Fruit fly (Drosophila melanogaster) whole organism, prepupa: ENCODE results near the gene CG18649.

ENCODE experiments used
- CG11294 ChIP-seq: fragments of 200-800 bp; sonication (Bioruptor generic); IDR thresholded peaks from 2 replicates; pipeline ENCODE4 v1.3.6; 2022; ENCODE audit warnings: missing biosample characterization, missing genetic modification characterization
- CG11762 ChIP-seq: fragments of 200-800 bp; sonication (Bioruptor generic); optimal IDR thresholded peaks from 3 replicates; lab custom pipeline; 2016; ENCODE audit warnings: missing biosample characterization, missing genetic modification characterization; ENCODE audit not compliant: insufficient read depth
- CG11902 ChIP-seq: fragments of 200-800 bp; sonication (Bioruptor generic); optimal IDR thresholded peaks from 3 replicates; lab custom pipeline; 2016; ENCODE audit warnings: missing biosample characterization, missing genetic modification characterization
- CG15336 ChIP-seq: fragments of 200-800 bp; sonication (Bioruptor generic); IDR thresholded peaks from 2 replicates; pipeline ENCODE4 v1.3.6; 2022; ENCODE audit warnings: missing biosample characterization, missing genetic modification characterization
- CG1621 ChIP-seq: fragments of 200-800 bp; sonication (Bioruptor generic); optimal IDR thresholded peaks from 3 replicates; lab custom pipeline; 2018; ENCODE audit warnings: missing biosample characterization, mild to moderate bottlenecking, missing genetic modification characterization
- CG16779 ChIP-seq: fragments of 200-800 bp; sonication (Bioruptor generic); optimal IDR thresholded peaks from 3 replicates; lab custom pipeline; 2017; ENCODE audit warnings: missing biosample characterization, mild to moderate bottlenecking, missing genetic modification characterization
- CG3032 ChIP-seq: fragments of 200-800 bp; optimal IDR thresholded peaks from 2 replicates; lab custom pipeline; 2019; ENCODE audit warnings: missing biosample characterization, mild to moderate bottlenecking, missing genetic modification characterization, moderate library complexity
- CG32006 ChIP-seq: fragments of 200-800 bp; sonication (Bioruptor generic); optimal IDR thresholded peaks from 3 replicates; lab custom pipeline; 2017; ENCODE audit warnings: missing biosample characterization, mild to moderate bottlenecking, missing genetic modification characterization
- CG34406 ChIP-seq: fragments of 200-800 bp; sonication (Bioruptor generic); optimal IDR thresholded peaks from 3 replicates; lab custom pipeline; 2016; ENCODE audit warnings: missing biosample characterization, missing genetic modification characterization
- CG3919 ChIP-seq: fragments of 200-800 bp; sonication (Bioruptor generic); optimal IDR thresholded peaks from 3 replicates; lab custom pipeline; 2016; ENCODE audit warnings: missing biosample characterization, missing genetic modification characterization
- CG6163 ChIP-seq: fragments of 200-800 bp; sonication (Bioruptor generic); IDR thresholded peaks from 3 replicates; pipeline ENCODE4 v1.3.6; 2022; ENCODE audit warnings: missing biosample characterization, missing genetic modification characterization
- CG6792 ChIP-seq: fragments of 200-800 bp; sonication (Bioruptor generic); optimal IDR thresholded peaks from 3 replicates; lab custom pipeline; 2016; ENCODE audit warnings: missing biosample characterization, missing genetic modification characterization
- CG6808 ChIP-seq: fragments of 200-800 bp; sonication (Bioruptor generic); optimal IDR thresholded peaks from 3 replicates; lab custom pipeline; 2017; ENCODE audit warnings: missing biosample characterization, missing genetic modification characterization, mild to moderate bottlenecking, moderate library complexity, missing genetic modification reagents
- CG6854 ChIP-seq: fragments of 200-800 bp; sonication (Bioruptor generic); optimal IDR thresholded peaks from 2 replicates; lab custom pipeline; 2017; ENCODE audit warnings: missing biosample characterization, mild to moderate bottlenecking, missing genetic modification characterization
- CG7368 ChIP-seq: fragments of 200-800 bp; sonication (Bioruptor generic); optimal IDR thresholded peaks from 3 replicates; lab custom pipeline; 2016; ENCODE audit warnings: missing biosample characterization, missing genetic modification characterization
- CG8119 ChIP-seq: fragments of 200-800 bp; sonication (Bioruptor generic); IDR thresholded peaks from 3 replicates; pipeline ENCODE4 v1.3.6; 2022; ENCODE audit warnings: missing biosample characterization, missing genetic modification characterization
- CG8632 ChIP-seq: fragments of 200-800 bp; sonication (Bioruptor generic); optimal IDR thresholded peaks from 3 replicates; lab custom pipeline; 2016; ENCODE audit warnings: missing biosample characterization, missing genetic modification characterization
- Eip75B ChIP-seq: fragments of 200-800 bp; sonication (Bioruptor generic); optimal IDR thresholded peaks from 3 replicates; lab custom pipeline; 2016; ENCODE audit warnings: missing biosample characterization, missing genetic modification characterization
- Eip78C ChIP-seq: fragments of 200-800 bp; sonication (Bioruptor generic); peaks from one replicate; lab custom pipeline; 2016; ENCODE audit warnings: missing biosample characterization, missing genetic modification characterization
- Eip93F ChIP-seq: fragments of 200-800 bp; sonication (Bioruptor generic); optimal IDR thresholded peaks from 2 replicates; lab custom pipeline; 2016; ENCODE audit warnings: missing biosample characterization, mild to moderate bottlenecking, missing genetic modification characterization
- Ets21C ChIP-seq: fragments of 200-800 bp; sonication (Bioruptor generic); optimal IDR thresholded peaks from 3 replicates; lab custom pipeline; 2016; ENCODE audit warnings: missing biosample characterization, missing genetic modification characterization
- Ets96B ChIP-seq: fragments of 200-800 bp; optimal IDR thresholded peaks from 2 replicates; lab custom pipeline; 2019; ENCODE audit warnings: missing biosample characterization, mild to moderate bottlenecking, missing genetic modification characterization, moderate library complexity
- Gug ChIP-seq: fragments of 200-800 bp; sonication (Bioruptor generic); IDR thresholded peaks from 2 replicates; pipeline ENCODE4 v1.3.6; 2022; ENCODE audit warnings: missing biosample characterization, missing genetic modification characterization
- Hr38 ChIP-seq: sonication (Bioruptor generic); optimal IDR thresholded peaks from 2 replicates; lab custom pipeline; 2016; ENCODE audit warnings: missing biosample characterization, missing genetic modification characterization
- Hr39 ChIP-seq: fragments of 200-800 bp; sonication (Bioruptor generic); optimal IDR thresholded peaks from 2 replicates; lab custom pipeline; 2016; ENCODE audit warnings: missing biosample characterization, missing genetic modification characterization
- Hr4 ChIP-seq: fragments of 200-800 bp; sonication (Bioruptor generic); optimal IDR thresholded peaks from 3 replicates; lab custom pipeline; 2016; ENCODE audit warnings: missing biosample characterization, missing genetic modification characterization
- Lpt ChIP-seq: fragments of 200-800 bp; sonication (Bioruptor generic); optimal IDR thresholded peaks from 3 replicates; lab custom pipeline; 2016; ENCODE audit warnings: missing biosample characterization, missing genetic modification characterization
- Met ChIP-seq: fragments of 200-800 bp; sonication (Bioruptor generic); optimal IDR thresholded peaks from 3 replicates; lab custom pipeline; 2016; ENCODE audit warnings: missing biosample characterization, missing genetic modification characterization
- OdsH ChIP-seq: fragments of 200-800 bp; sonication (Bioruptor generic); optimal IDR thresholded peaks from 3 replicates; lab custom pipeline; 2016; ENCODE audit warnings: missing biosample characterization, missing genetic modification characterization
- Smox ChIP-seq: fragments of 200-800 bp; sonication (Bioruptor generic); optimal IDR thresholded peaks from 3 replicates; lab custom pipeline; 2016; ENCODE audit warnings: missing biosample characterization, missing genetic modification characterization
- Sox102F ChIP-seq: fragments of 200-800 bp; sonication (Bioruptor generic); optimal IDR thresholded peaks from 2 replicates; lab custom pipeline; 2016; ENCODE audit warnings: missing biosample characterization, mild to moderate bottlenecking, missing genetic modification characterization
- Sox14 ChIP-seq: fragments of 200-800 bp; sonication (Bioruptor generic); optimal IDR thresholded peaks from 3 replicates; lab custom pipeline; 2016; ENCODE audit warnings: missing biosample characterization, missing genetic modification characterization
- Sox15 ChIP-seq: fragments of 200-800 bp; sonication (Bioruptor generic); optimal IDR thresholded peaks from 3 replicates; lab custom pipeline; 2016; ENCODE audit warnings: missing biosample characterization, missing genetic modification characterization
- acj6 ChIP-seq: fragments of 200-800 bp; sonication (Bioruptor generic); optimal IDR thresholded peaks from 3 replicates; lab custom pipeline; 2016; ENCODE audit warnings: missing biosample characterization, missing genetic modification characterization
- cyc ChIP-seq: fragments of 200-800 bp; sonication (Bioruptor generic); optimal IDR thresholded peaks from 3 replicates; lab custom pipeline; 2016; ENCODE audit warnings: missing biosample characterization, missing genetic modification characterization
- dac ChIP-seq: fragments of 200-800 bp; sonication (Bioruptor generic); optimal IDR thresholded peaks from 2 replicates; lab custom pipeline; 2017; ENCODE audit warnings: missing biosample characterization, mild to moderate bottlenecking, missing genetic modification characterization
- dsx ChIP-seq: fragments of 200-800 bp; optimal IDR thresholded peaks from 3 replicates; lab custom pipeline; 2019; ENCODE audit warnings: missing biosample characterization, mild to moderate bottlenecking, missing genetic modification characterization, moderate library complexity; ENCODE audit not compliant: poor library complexity, severe bottlenecking
- eg ChIP-seq: fragments of 200-800 bp; sonication (Bioruptor generic); IDR thresholded peaks from 3 replicates; pipeline ENCODE4 v1.3.6; 2022; ENCODE audit warnings: missing biosample characterization, missing genetic modification characterization
- fd59A ChIP-seq: fragments of 200-800 bp; sonication (Bioruptor generic); optimal IDR thresholded peaks from 2 replicates; lab custom pipeline; 2017; ENCODE audit warnings: missing biosample characterization, mild to moderate bottlenecking, missing genetic modification characterization, missing genetic modification reagents
- fd85E ChIP-seq: fragments of 200-800 bp; sonication (Bioruptor generic); optimal IDR thresholded peaks from 3 replicates; lab custom pipeline; 2016; ENCODE audit warnings: missing biosample characterization, missing genetic modification characterization
- fkh ChIP-seq: fragments of 200-800 bp; sonication (Bioruptor generic); optimal IDR thresholded peaks from 3 replicates; lab custom pipeline; 2017; ENCODE audit warnings: missing biosample characterization, mild to moderate bottlenecking, missing genetic modification characterization, moderate library complexity
- net ChIP-seq: fragments of 200-800 bp; sonication (Bioruptor generic); optimal IDR thresholded peaks from 3 replicates; lab custom pipeline; 2016; ENCODE audit warnings: missing biosample characterization, missing genetic modification characterization
- pdm3 ChIP-seq: fragments of 200-800 bp; sonication (Bioruptor generic); optimal IDR thresholded peaks from 3 replicates; lab custom pipeline; 2016; ENCODE audit warnings: missing biosample characterization, missing genetic modification characterization
- salr ChIP-seq, 2 experiments: fragments of 200-800 bp; sonication (Bioruptor generic); optimal IDR thresholded peaks; 3 replicates each; lab custom pipeline; 2016 to 2018; ENCODE audit warnings: missing biosample characterization in 2 of 2, missing genetic modification characterization in 2 of 2, mild to moderate bottlenecking in 1 of 2
- spab ChIP-seq: fragments of 200-800 bp; sonication (Bioruptor generic); optimal IDR thresholded peaks from 2 replicates; lab custom pipeline; 2017; ENCODE audit warnings: missing biosample characterization, mild to moderate bottlenecking, missing genetic modification characterization, missing genetic modification reagents
- ss ChIP-seq, 2 experiments: fragments of 200-800 bp; sonication (Bioruptor generic); optimal IDR thresholded peaks; 2 replicates in 1 of 2; 3 replicates in 1 of 2; lab custom pipeline; 2017 to 2018; ENCODE audit warnings: mild to moderate bottlenecking in 2 of 2, missing biosample characterization in 2 of 2, missing genetic modification characterization in 2 of 2, moderate library complexity in 1 of 2
- svp ChIP-seq: fragments of 200-800 bp; sonication (Bioruptor generic); peaks from one replicate; lab custom pipeline; 2016; ENCODE audit warnings: missing biosample characterization, missing genetic modification characterization
- topi ChIP-seq: fragments of 200-800 bp; sonication (Bioruptor generic); optimal IDR thresholded peaks from 3 replicates; lab custom pipeline; 2016; ENCODE audit warnings: missing biosample characterization, missing genetic modification characterization

CG18649 gene

DNA sequence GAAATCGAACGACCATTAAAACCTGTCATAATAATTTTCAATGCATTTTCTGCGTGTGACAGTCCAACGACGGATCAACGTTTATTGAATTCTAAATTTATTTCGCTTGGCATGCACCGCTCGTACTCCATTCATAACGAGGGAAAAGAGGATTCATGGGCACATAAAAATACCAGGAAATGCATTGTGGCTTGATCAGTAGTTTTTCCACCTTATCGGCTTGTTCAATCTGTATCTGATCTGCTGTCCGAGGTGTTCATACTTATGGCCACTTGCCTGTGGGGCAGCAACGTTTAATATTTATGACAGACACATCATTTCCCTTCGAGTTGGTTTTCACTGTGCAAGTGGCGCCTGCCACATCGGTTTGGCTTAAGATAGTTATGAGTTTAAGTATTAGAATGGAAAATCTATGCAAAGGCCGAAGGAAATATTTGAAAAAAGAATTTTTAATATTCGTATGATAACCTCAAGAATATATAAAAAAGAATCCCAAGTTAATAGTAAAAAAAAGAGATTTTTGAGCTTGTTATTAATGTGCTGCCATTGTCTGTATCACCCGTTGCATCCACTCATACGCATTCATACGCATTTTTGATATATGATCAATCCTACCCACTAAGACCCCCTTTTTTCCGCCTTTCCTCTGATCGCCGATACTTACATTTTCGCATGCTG is 46.5 kb downstream of the CG18649 start (continued):
- TF ChIP-seq CG3919 (no peak), ss (GFP tag; optimal IDR thresholded peaks at IDR 0.05; lab: Kevin White, UChicago) (peak in 1 of 2 experiments; percentile 16), CG32006 (peak; percentile 58), CG16779 (tag; lab: Kevin White, UChicago) (no peak), acj6 (GFP tag; lab: Kevin White, UChicago) (peak; percentile 24), CG15336 (GFP tag; lab: Robert Waterston, UW) (peak; percentile 55), Hr4 (GFP tag; lab: Kevin White, UChicago) (peak; percentile 31), CG8119 (GFP tag; lab: Robert Waterston, UW) (peak; percentile 59), Sox102F (GFP tag; lab: Kevin White, UChicago) (peak; percentile 17)
- TF ChIP-seq, all 60 proteins: peak for 35

DNA sequence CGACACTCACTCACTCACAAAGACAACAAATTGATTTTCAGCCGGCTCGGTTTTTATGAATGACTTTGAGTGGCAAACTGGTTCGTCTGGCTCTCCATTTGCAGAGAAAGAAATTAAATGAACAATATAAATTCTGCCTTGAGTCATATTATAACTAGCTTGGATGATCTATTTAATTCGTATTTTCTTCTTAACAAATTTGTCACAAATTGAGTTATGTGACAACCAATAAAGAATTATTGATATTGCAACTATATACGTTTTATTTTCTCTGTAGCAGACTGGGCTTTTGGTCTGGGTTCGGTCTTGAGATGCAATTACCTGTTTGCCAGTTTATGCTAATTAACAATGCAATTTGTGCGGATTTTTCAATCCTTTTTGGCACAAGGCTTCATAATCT is 47.1 kb downstream of the CG18649 start:
- TF ChIP-seq net (GFP tag; lab: Kevin White, UChicago) (peak; percentile 88), fd85E (GFP tag; lab: Kevin White, UChicago) (no peak), cyc (peak; percentile 45), Ets96B (tag; lab: Kevin White, UChicago) (peak; percentile 80), Lpt (GFP tag; lab: Kevin White, UChicago) (peak; percentile 74), CG16779 (tag; lab: Kevin White, UChicago) (peak; percentile 55), CG8119 (GFP tag; lab: Robert Waterston, UW) (peak; percentile 95), Eip93F (GFP tag; lab: Kevin White, UChicago) (no peak), CG6792 (GFP tag; lab: Kevin White, UChicago) (peak; percentile 88), Hr38 (no peak), fkh (GFP tag; lab: Kevin White, UChicago) (no peak), dsx (GFP tag; lab: Kevin White, UChicago) (peak; percentile 76), fd59A (peak; percentile 54), CG6163 (GFP tag; lab: Robert Waterston, UW) (peak; percentile 91), topi (GFP tag; lab: Kevin White, UChicago) (peak; percentile 72), CG7368 (peak; percentile 76), CG1621 (peak; percentile 65), Met (GFP tag; lab: Kevin White, UChicago) (peak; percentile 68), Sox15 (GFP tag; lab: Kevin White, UChicago) (peak; percentile 41), CG11294 (GFP tag; lab: Robert Waterston, UW) (peak; percentile 80), CG6808 (GFP tag; lab: Kevin White, UChicago) (peak; percentile 59), Sox14 (GFP tag; lab: Kevin White, UChicago) (peak; percentile 77), OdsH (peak; percentile 80), salr (GFP tag; optimal IDR thresholded peaks at IDR 0.05; lab: Kevin White, UChicago) (peak; percentile 50 to 65), ss (GFP tag; optimal IDR thresholded peaks at IDR 0.05; lab: Kevin White, UChicago) (peak; percentile 30 to 64), Eip75B (GFP tag; lab: Kevin White, UChicago) (peak; percentile 88), Sox102F (GFP tag; lab: Kevin White, UChicago) (peak; percentile 77), Ets21C (GFP tag; lab: Kevin White, UChicago) (peak; percentile 57), CG3032 (tag; lab: Kevin White, UChicago) (peak; percentile 77), Hr39 (peak; percentile 62), spab (peak; percentile 56), CG34406 (GFP tag; lab: Kevin White, UChicago) (peak; percentile 67), CG6854 (no peak), dac (GFP tag; lab: Kevin White, UChicago) (peak; percentile 69), pdm3 (GFP tag; lab: Kevin White, UChicago) (peak; percentile 87), eg (peak; percentile 96), Eip78C (peak; percentile 97), CG32006 (peak; percentile 88), Gug (peak; percentile 86), CG15336 (GFP tag; lab: Robert Waterston, UW) (peak; percentile 97), Smox (GFP tag; lab: Kevin White, UChicago) (peak; percentile 69), CG8632 (peak; percentile 77), CG11762 (GFP tag; lab: Kevin White, UChicago) (peak; percentile 77), CG11902 (GFP tag; lab: Kevin White, UChicago) (peak; percentile 49), Hr4 (GFP tag; lab: Kevin White, UChicago) (peak; percentile 91), svp (peak; percentile 83)
